Worm (Caenorhabditis elegans) whole organism, L3 larva: ENCODE measurements around the gene srz-31.

Experiments
- lsy-12 ChIP-seq: sonication (generic microtip); optimal IDR thresholded peaks from 2 replicates; lab custom pipeline; 2016; ENCODE audit warnings: mild to moderate bottlenecking, missing genetic modification characterization, missing compliant biosample characterization
- nhr-43 ChIP-seq: sonication (generic microtip); optimal IDR thresholded peaks from 2 replicates; lab custom pipeline; 2016; ENCODE audit warnings: mild to moderate bottlenecking, missing genetic modification characterization, missing compliant biosample characterization; ENCODE audit not compliant: poor library complexity, severe bottlenecking

DNA sequence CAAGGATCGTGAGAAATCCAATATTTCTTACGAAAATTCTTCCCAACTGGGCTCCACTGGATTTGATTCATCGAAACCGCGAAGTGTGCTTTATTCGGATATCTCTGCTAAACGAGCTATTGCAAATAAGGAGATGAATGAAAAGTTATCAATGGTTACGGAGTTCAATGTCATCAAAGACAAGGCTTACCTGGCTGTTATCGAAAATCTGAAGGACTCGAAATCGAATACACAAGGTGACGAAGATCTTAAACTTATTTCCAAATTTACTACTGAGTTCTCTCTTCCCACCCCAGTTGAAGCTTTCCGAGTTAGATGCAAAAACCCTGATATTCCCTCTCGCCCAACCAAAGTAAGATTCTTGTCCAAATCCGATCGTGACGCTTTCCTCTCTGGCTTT lies 49.1 kb downstream of the srz-31 start:
- TF ChIP-seq nhr-43, result no peak
- TF ChIP-seq lsy-12 (tag; lab: Kevin White, UChicago), result no peak
